Fruit fly (Drosophila melanogaster) whole organism, embryonic: Measurements from ENCODE around the gene Kpc1.

Experiments
- Adf1 ChIP-seq: fragments of 200-800 bp; sonication (Bioruptor generic); IDR thresholded peaks from 2 replicates; pipeline ENCODE4 v1.3.6; 2022; ENCODE audit warnings: missing biosample characterization, missing genetic modification characterization
- Atf-2 ChIP-seq: fragments of 200-800 bp; sonication (Bioruptor generic); optimal IDR thresholded peaks from 2 replicates; lab custom pipeline; 2016; ENCODE audit warnings: missing biosample characterization, missing genetic modification characterization
- CG11398 ChIP-seq: fragments of 200-800 bp; sonication (Bioruptor generic); optimal IDR thresholded peaks from 2 replicates; lab custom pipeline; 2016; ENCODE audit warnings: missing biosample characterization, missing genetic modification characterization
- CG12071 ChIP-seq: fragments of 200-800 bp; sonication (Bioruptor generic); optimal IDR thresholded peaks from 3 replicates; lab custom pipeline; 2018; ENCODE audit warnings: missing biosample characterization, mild to moderate bottlenecking, missing genetic modification characterization
- CG12155 ChIP-seq: fragments of 200-800 bp; sonication (Bioruptor generic); optimal IDR thresholded peaks from 3 replicates; lab custom pipeline; 2016; ENCODE audit warnings: missing biosample characterization, missing genetic modification characterization
- CG12219 ChIP-seq: fragments of 200-800 bp; sonication (Bioruptor generic); optimal IDR thresholded peaks from 3 replicates; lab custom pipeline; 2018; ENCODE audit warnings: missing biosample characterization, mild to moderate bottlenecking, missing genetic modification characterization
- CG12299 ChIP-seq: fragments of 200-800 bp; sonication (Bioruptor generic); optimal IDR thresholded peaks from 2 replicates; lab custom pipeline; 2018; ENCODE audit warnings: missing biosample characterization, mild to moderate bottlenecking, missing genetic modification characterization
- CG13287 ChIP-seq: fragments of 200-800 bp; sonication (Bioruptor generic); IDR thresholded peaks from 2 replicates; pipeline ENCODE4 v1.3.6; 2022; ENCODE audit warnings: missing biosample characterization, missing genetic modification characterization; ENCODE audit not compliant: partially characterized antibody
- CG13624 ChIP-seq: fragments of 200-800 bp; sonication (Bioruptor generic); optimal IDR thresholded peaks from 2 replicates; lab custom pipeline; 2016; ENCODE audit warnings: missing biosample characterization, missing genetic modification characterization
- CG13894 ChIP-seq: fragments of 200-800 bp; sonication (Bioruptor generic); optimal IDR thresholded peaks from 3 replicates; lab custom pipeline; 2018; ENCODE audit warnings: missing biosample characterization, mild to moderate bottlenecking, missing genetic modification characterization, moderate library complexity
- CG1602 ChIP-seq: fragments of 200-800 bp; sonication (Bioruptor generic); optimal IDR thresholded peaks from 3 replicates; lab custom pipeline; 2016; ENCODE audit warnings: missing biosample characterization, missing genetic modification characterization
- CG17829 ChIP-seq: fragments of 200-800 bp; optimal IDR thresholded peaks from 2 replicates; lab custom pipeline; 2019; ENCODE audit warnings: missing biosample characterization, mild to moderate bottlenecking, missing genetic modification characterization, moderate library complexity
- CG1832 ChIP-seq: fragments of 200-800 bp; sonication (Bioruptor generic); optimal IDR thresholded peaks from 2 replicates; lab custom pipeline; 2017; ENCODE audit warnings: missing biosample characterization, mild to moderate bottlenecking, missing genetic modification characterization, inconsistent platforms
- CG18476 ChIP-seq: fragments of 200-800 bp; sonication (Bioruptor generic); optimal IDR thresholded peaks from 2 replicates; lab custom pipeline; 2016; ENCODE audit warnings: missing biosample characterization, mild to moderate bottlenecking, missing genetic modification characterization
- CG30431 ChIP-seq: fragments of 200-800 bp; sonication (Bioruptor generic); optimal IDR thresholded peaks from 2 replicates; lab custom pipeline; 2017; ENCODE audit warnings: missing biosample characterization, missing genetic modification characterization
- CG42726 ChIP-seq: fragments of 200-800 bp; sonication (Bioruptor generic); IDR thresholded peaks from 2 replicates; pipeline ENCODE4 v1.3.6; 2022; ENCODE audit warnings: missing biosample characterization, missing genetic modification characterization; ENCODE audit not compliant: partially characterized antibody
- CG4328 ChIP-seq: fragments of 200-800 bp; sonication (Bioruptor generic); optimal IDR thresholded peaks from 3 replicates; lab custom pipeline; 2017; ENCODE audit warnings: missing biosample characterization, missing genetic modification reagents, missing genetic modification characterization
- CG8089 ChIP-seq: fragments of 200-800 bp; sonication (Bioruptor generic); optimal IDR thresholded peaks from 3 replicates; lab custom pipeline; 2016; ENCODE audit warnings: missing biosample characterization, missing genetic modification characterization
- CG8924 ChIP-seq: fragments of 200-800 bp; optimal IDR thresholded peaks from 3 replicates; lab custom pipeline; 2019; ENCODE audit warnings: missing biosample characterization, mild to moderate bottlenecking, missing genetic modification characterization, moderate library complexity
- CG8944 ChIP-seq: fragments of 200-800 bp; sonication (Bioruptor generic); optimal IDR thresholded peaks from 3 replicates; lab custom pipeline; 2016; ENCODE audit warnings: missing biosample characterization, missing genetic modification characterization
- CHES-1-like ChIP-seq: fragments of 200-800 bp; sonication (Bioruptor generic); optimal IDR thresholded peaks from 2 replicates; lab custom pipeline; 2016; ENCODE audit warnings: missing biosample characterization, missing genetic modification characterization
- Hand ChIP-seq: fragments of 200-800 bp; sonication (Bioruptor generic); optimal IDR thresholded peaks from 2 replicates; lab custom pipeline; 2017; ENCODE audit warnings: mild to moderate bottlenecking, missing biosample characterization, missing genetic modification reagents, missing genetic modification characterization
- Hr78 ChIP-seq, 2 experiments: fragments of 200-800 bp in 1 of 2; fragments of >200 bp in 1 of 2; sonication (Bioruptor generic) in 1 of 2; optimal IDR thresholded peaks; 2 replicates each; lab custom pipeline; 2017 to 2019; ENCODE audit warnings: missing biosample characterization in 2 of 2, missing genetic modification characterization in 2 of 2, mild to moderate bottlenecking in 1 of 2, moderate library complexity in 1 of 2
- Kr ChIP-seq: fragments of 200-800 bp; sonication (Bioruptor generic); optimal IDR thresholded peaks from 2 replicates; lab custom pipeline; 2017; ENCODE audit warnings: missing biosample characterization, mild to moderate bottlenecking, missing genetic modification characterization
- Mes4 ChIP-seq: fragments of 200-800 bp; sonication (Bioruptor generic); optimal IDR thresholded peaks from 2 replicates; lab custom pipeline; 2016; ENCODE audit warnings: missing biosample characterization, missing genetic modification characterization
- Nf-YA ChIP-seq: fragments of 200-800 bp; sonication (Bioruptor generic); IDR thresholded peaks from 2 replicates; pipeline ENCODE4 v1.3.6; 2022; ENCODE audit warnings: missing biosample characterization, missing genetic modification characterization
- NfI ChIP-seq: fragments of 200-800 bp; sonication (Bioruptor generic); optimal IDR thresholded peaks from 3 replicates; lab custom pipeline; 2018; ENCODE audit warnings: missing biosample characterization, mild to moderate bottlenecking, missing genetic modification characterization, moderate library complexity
- Oli ChIP-seq: fragments of 200-800 bp; sonication (Bioruptor generic); optimal IDR thresholded peaks from 2 replicates; lab custom pipeline; 2018; ENCODE audit warnings: missing biosample characterization, mild to moderate bottlenecking, missing genetic modification characterization, moderate library complexity
- Opbp ChIP-seq: fragments of 200-800 bp; sonication (Bioruptor generic); IDR thresholded peaks from 3 replicates; pipeline ENCODE4 v1.3.6; 2022; ENCODE audit warnings: missing biosample characterization, missing genetic modification characterization; ENCODE audit not compliant: partially characterized antibody
- Sin3A ChIP-seq: fragments of >200 bp; optimal IDR thresholded peaks from 2 replicates; lab custom pipeline; 2018
- abd-A ChIP-seq: fragments of 200-800 bp; sonication (Bioruptor generic); optimal IDR thresholded peaks from 3 replicates; lab custom pipeline; 2019; ENCODE audit warnings: missing biosample characterization, mild to moderate bottlenecking, missing genetic modification characterization, moderate library complexity
- bab2 ChIP-seq: fragments of 200-800 bp; sonication (Bioruptor generic); optimal IDR thresholded peaks from 2 replicates; lab custom pipeline; 2016; ENCODE audit warnings: missing biosample characterization, missing genetic modification characterization
- ems ChIP-seq: fragments of 200-800 bp; sonication (Bioruptor generic); optimal IDR thresholded peaks from 3 replicates; lab custom pipeline; 2016; ENCODE audit warnings: missing biosample characterization, missing genetic modification characterization
- ewg ChIP-seq: fragments of 200-800 bp; sonication (Bioruptor generic); optimal IDR thresholded peaks from 3 replicates; lab custom pipeline; 2017; ENCODE audit warnings: mild to moderate bottlenecking, missing biosample characterization, missing genetic modification reagents, missing genetic modification characterization
- exex ChIP-seq: fragments of 200-800 bp; sonication (Bioruptor generic); optimal IDR thresholded peaks from 4 replicates; lab custom pipeline; 2018; ENCODE audit warnings: missing biosample characterization, mild to moderate bottlenecking, missing genetic modification characterization, moderate library complexity
- fru ChIP-seq: fragments of >200 bp; optimal IDR thresholded peaks from 2 replicates; lab custom pipeline; 2017
- gsb-n ChIP-seq: fragments of 200-800 bp; sonication (Bioruptor generic); optimal IDR thresholded peaks from 3 replicates; lab custom pipeline; 2018; ENCODE audit warnings: missing biosample characterization, mild to moderate bottlenecking, missing genetic modification characterization
- hb ChIP-seq: fragments of 200-800 bp; sonication (Bioruptor generic); IDR thresholded peaks from 3 replicates; pipeline ENCODE4 v1.3.6; 2022; ENCODE audit warnings: missing biosample characterization, missing genetic modification characterization; ENCODE audit not compliant: partially characterized antibody
- kay ChIP-seq: fragments of 200-800 bp; sonication (Bioruptor generic); optimal IDR thresholded peaks from 2 replicates; lab custom pipeline; 2016; ENCODE audit warnings: missing biosample characterization, missing genetic modification characterization
- lbe ChIP-seq: fragments of 200-800 bp; sonication (Bioruptor generic); optimal IDR thresholded peaks from 2 replicates; lab custom pipeline; 2016; ENCODE audit warnings: missing biosample characterization, mild to moderate bottlenecking, missing genetic modification characterization
- nmo ChIP-seq: fragments of 200-800 bp; sonication (Bioruptor generic); optimal IDR thresholded peaks from 2 replicates; lab custom pipeline; 2018; ENCODE audit warnings: missing biosample characterization, mild to moderate bottlenecking, missing genetic modification characterization, moderate library complexity
- org-1 ChIP-seq: fragments of 200-800 bp; sonication (Bioruptor generic); optimal IDR thresholded peaks from 2 replicates; lab custom pipeline; 2017; ENCODE audit warnings: missing biosample characterization, missing genetic modification characterization
- pum ChIP-seq: fragments of 200-800 bp; sonication (Bioruptor generic); optimal IDR thresholded peaks from 2 replicates; lab custom pipeline; 2016; ENCODE audit warnings: missing biosample characterization, missing genetic modification characterization
- sna ChIP-seq: fragments of 200-800 bp; sonication (Bioruptor generic); IDR thresholded peaks from 2 replicates; pipeline ENCODE4 v1.3.6; 2022; ENCODE audit warnings: missing biosample characterization, missing genetic modification characterization; ENCODE audit not compliant: partially characterized antibody
- sob ChIP-seq: fragments of 200-800 bp; sonication (Bioruptor generic); IDR thresholded peaks from 2 replicates; pipeline ENCODE4 v1.3.6; 2022; ENCODE audit warnings: missing biosample characterization, missing genetic modification characterization
- stwl ChIP-seq: fragments of 200-800 bp; sonication (Bioruptor generic); optimal IDR thresholded peaks from 3 replicates; lab custom pipeline; 2018; ENCODE audit warnings: missing biosample characterization, mild to moderate bottlenecking, missing genetic modification characterization, moderate library complexity
- tap ChIP-seq: fragments of 200-800 bp; optimal IDR thresholded peaks from 3 replicates; lab custom pipeline; 2019; ENCODE audit warnings: missing biosample characterization, mild to moderate bottlenecking, missing genetic modification characterization, moderate library complexity
- twi ChIP-seq: fragments of 200-800 bp; optimal IDR thresholded peaks from 2 replicates; lab custom pipeline; 2019; ENCODE audit warnings: missing biosample characterization, mild to moderate bottlenecking, missing genetic modification characterization, moderate library complexity
- unpg ChIP-seq: fragments of 200-800 bp; sonication (Bioruptor generic); optimal IDR thresholded peaks from 3 replicates; lab custom pipeline; 2018; ENCODE audit warnings: missing biosample characterization, mild to moderate bottlenecking, missing genetic modification characterization, moderate library complexity

Gene Kpc1

dm6 chr3R:15208712-15209499, 12.9 kb upstream of the Kpc1 start, which contains the start of the genes Spn88Eb and Mau2 (continued):
- TF ChIP-seq Kr (GFP tag; lab: Kevin White, UChicago) = no peak
- peak; percentile 67 for TF ChIP-seq CG42726
- peak; percentile 60 for TF ChIP-seq kay (GFP tag; lab: Kevin White, UChicago)
- peak; percentile 41 for TF ChIP-seq ewg (GFP tag; lab: Kevin White, UChicago)
- peak; percentile 94 for TF ChIP-seq sob (GFP tag; lab: Robert Waterston, UW)
- TF ChIP-seq exex (tag; lab: Kevin White, UChicago) = no peak
- TF ChIP-seq sna (GFP tag; lab: Robert Waterston, UW) = peak; percentile 56; the same call in 1 of the 2 replicates
- TF ChIP-seq NfI = peak; percentile 73
- TF ChIP-seq CG8089 (GFP tag; lab: Kevin White, UChicago) = peak; percentile 38
- TF ChIP-seq hb (GFP tag; lab: Robert Waterston, UW) = no peak
- peak; percentile 62 for TF ChIP-seq nmo (GFP tag; lab: Kevin White, UChicago)
- peak; percentile 37 for TF ChIP-seq Oli (tag; lab: Kevin White, UChicago)
- peak; percentile 77 for TF ChIP-seq CG17829 (tag; lab: Kevin White, UChicago)
- TF ChIP-seq gsb-n = no peak
- no peak for TF ChIP-seq CG13894 (tag; lab: Kevin White, UChicago)
- TF ChIP-seq tap (tag; lab: Kevin White, UChicago) = no peak
- TF ChIP-seq CG30431 = peak; percentile 48
- TF ChIP-seq Sin3A (lab: Kevin White, UChicago) = peak; percentile 61
- peak; percentile 30 for TF ChIP-seq CG13624 (GFP tag; lab: Kevin White, UChicago)
- no peak for TF ChIP-seq fru (lab: Kevin White, UChicago)
- TF ChIP-seq CG12219 (GFP tag; lab: Kevin White, UChicago) = no peak
- TF ChIP-seq twi (tag; lab: Kevin White, UChicago) = no peak
- peak; percentile 61 for TF ChIP-seq bab2
- TF ChIP-seq Hand = no peak
- no peak for TF ChIP-seq CG1832
- TF ChIP-seq CG12071 (GFP tag; lab: Kevin White, UChicago) = no peak
- no peak for TF ChIP-seq org-1 (GFP tag; lab: Kevin White, UChicago)
- TF ChIP-seq Mes4 (GFP tag; lab: Kevin White, UChicago) = peak; percentile 14
- no peak for TF ChIP-seq unpg (GFP tag; lab: Kevin White, UChicago)
- TF ChIP-seq Atf-2 (GFP tag; lab: Kevin White, UChicago) = no peak
- peak; percentile 64 for TF ChIP-seq CG12155 (GFP tag; lab: Kevin White, UChicago)
- peak; percentile 46 for TF ChIP-seq CG8924 (tag; lab: Kevin White, UChicago)
- peak; percentile 68 for TF ChIP-seq stwl (tag; lab: Kevin White, UChicago)
- TF ChIP-seq Opbp (GFP tag; lab: Robert Waterston, UW) = peak; percentile 84
- peak; percentile 43 for TF ChIP-seq CG1602 (GFP tag; lab: Kevin White, UChicago)
- TF ChIP-seq lbe (GFP tag; lab: Kevin White, UChicago) = peak; percentile 57
- peak; percentile 43 for TF ChIP-seq CG4328
- TF ChIP-seq Nf-YA (GFP tag; lab: Robert Waterston, UW) = 0 out of 2 replicates have a peak, but pooled peaks have one; percentile 30
- TF ChIP-seq CG11398 (GFP tag; lab: Kevin White, UChicago) = no peak
- peak; percentile 49; the same call in 1 of the 2 replicates for TF ChIP-seq Adf1 (GFP tag; lab: Robert Waterston, UW)
- no peak for TF ChIP-seq abd-A (tag; lab: Kevin White, UChicago)
- TF ChIP-seq CG12299 = no peak
- peak; percentile 78 for TF ChIP-seq CHES-1-like
- peak; percentile 61 for TF ChIP-seq ems (GFP tag; lab: Kevin White, UChicago)
- TF ChIP-seq CG18476 = peak; percentile 13
- no peak for TF ChIP-seq Hr78 (GFP tag; optimal IDR thresholded peaks at IDR 0.05; lab: Kevin White, UChicago)
- peak; percentile 47 for TF ChIP-seq pum
- peak; percentile 79 for TF ChIP-seq CG13287
- peak; percentile 60 for TF ChIP-seq CG8944 (GFP tag; lab: Kevin White, UChicago)
